Worm (Caenorhabditis elegans) whole organism, young adult: ENCODE data around the gene kin-2.

ENCODE experiments used
- T26A5.8 ChIP-seq: sonication (generic microtip); optimal IDR thresholded peaks from 2 replicates; lab custom pipeline; 2016; ENCODE audit warnings: missing genetic modification characterization, missing compliant biosample characterization
- Y79H2A.3 ChIP-seq: fragments of 200-800 bp; sonication (Bioruptor generic); conservative IDR thresholded peaks from 2 replicates; pipeline ENCODE4 v1.3.6; 2022; ENCODE audit warnings: missing genetic modification reagents, missing genetic modification characterization, missing compliant biosample characterization
- aptf-2 ChIP-seq: fragments of 200-800 bp; sonication (Bioruptor generic); conservative IDR thresholded peaks from 2 replicates; pipeline ENCODE4 v1.3.6; 2022; ENCODE audit warnings: missing genetic modification reagents, missing genetic modification characterization, missing compliant biosample characterization
- aptf-3 ChIP-seq: fragments of 200-800 bp; sonication (Bioruptor generic); IDR thresholded peaks from 2 replicates; pipeline ENCODE4 v1.3.6; 2022; ENCODE audit warnings: missing genetic modification characterization, missing compliant biosample characterization
- athp-1 ChIP-seq: sonication (generic microtip); optimal IDR thresholded peaks from 2 replicates; lab custom pipeline; 2017; ENCODE audit warnings: mild to moderate bottlenecking, missing genetic modification characterization, missing compliant biosample characterization
- ceh-100 ChIP-seq: fragments of 200-800 bp; sonication (Bioruptor generic); IDR thresholded peaks from 2 replicates; pipeline ENCODE4 v1.3.6; 2022; ENCODE audit warnings: missing genetic modification reagents, missing genetic modification characterization, missing compliant biosample characterization
- ceh-40 ChIP-seq: fragments of 200-800 bp; sonication (Bioruptor generic); IDR thresholded peaks from 2 replicates; pipeline ENCODE4 v1.3.6; 2022; ENCODE audit warnings: missing genetic modification characterization, missing compliant biosample characterization
- ceh-79 ChIP-seq: sonication (generic microtip); optimal IDR thresholded peaks from 2 replicates; lab custom pipeline; 2017; ENCODE audit warnings: mild to moderate bottlenecking, missing genetic modification characterization, missing compliant biosample characterization
- egl-18 ChIP-seq: fragments of 200-800 bp; sonication (Bioruptor generic); IDR thresholded peaks from 2 replicates; pipeline ENCODE4 v1.3.6; 2022; ENCODE audit warnings: missing genetic modification reagents, missing genetic modification characterization, missing compliant biosample characterization
- lin-35 ChIP-seq, 3 experiments: fragments of 150-350 bp in 2 of 3; sonication (generic microtip) in 1 of 3; optimal IDR thresholded peaks; 2 replicates each; lab custom pipeline; 2014 to 2018; ENCODE audit warnings: missing biosample characterization in 3 of 3, missing genetic modification characterization in 3 of 3, missing genetic modification reagents in 3 of 3
- mes-4 ChIP-seq: sonication (generic microtip); optimal IDR thresholded peaks from 2 replicates; lab custom pipeline; 2016; ENCODE audit warnings: missing genotype, missing genetic modification characterization, missing compliant biosample characterization
- nfya-1 ChIP-seq: sonication (generic microtip); optimal IDR thresholded peaks from 2 replicates; lab custom pipeline; 2017; ENCODE audit warnings: antibody characterized with exemption, missing compliant biosample characterization, missing genetic modification characterization, borderline replicate concordance; ENCODE audit not compliant: insufficient read depth
- snpc-1.1 ChIP-seq: sonication (generic microtip); optimal IDR thresholded peaks from 2 replicates; lab custom pipeline; 2017; ENCODE audit warnings: missing genetic modification characterization, mild to moderate bottlenecking, missing compliant biosample characterization, antibody characterized with exemption, moderate library complexity, missing genotype, missing genetic modification reagents; ENCODE audit not compliant: insufficient read depth
- snpc-3.4 ChIP-seq: sonication (generic microtip); optimal IDR thresholded peaks from 2 replicates; lab custom pipeline; 2017; ENCODE audit warnings: missing genetic modification characterization, mild to moderate bottlenecking, missing compliant biosample characterization, antibody characterized with exemption, moderate library complexity, missing genotype, missing genetic modification reagents

- TF ChIP-seq snpc-3.4 (tag; lab: Kevin White, UChicago) (no peak), Y79H2A.3 (GFP tag; lab: Robert Waterston, UW) (no peak), snpc-1.1 (no peak), mes-4 (no peak), aptf-3 (no peak), egl-18 (GFP tag; lab: Robert Waterston, UW) (no peak), ceh-100 (GFP tag; lab: Robert Waterston, UW) (no peak), lin-35 (GFP tag; optimal IDR thresholded peaks at IDR 0.05; lab: Kevin White, UChicago) (no peak), T26A5.8 (tag; lab: Kevin White, UChicago) (no peak), athp-1 (no peak), aptf-2 (GFP tag; lab: Robert Waterston, UW) (no peak), ceh-79 (tag; lab: Kevin White, UChicago) (no peak), ceh-40 (GFP tag; lab: Robert Waterston, UW) (no peak), nfya-1 (no peak)
These were observed 24.5 kb downstream of the kin-2 start, which contains the start of the genes R07E4.5 and R07E4.3 for ce11 chrX:5953174-5953573.
